Worm (Caenorhabditis elegans) whole organism, midembryonic: ENCODE data around the gene B0001.5.

Experiments used
- cog-1 ChIP-seq: sonication (generic microtip); optimal IDR thresholded peaks from 2 replicates; lab custom pipeline; 2016; ENCODE audit warnings: missing genetic modification characterization, missing compliant biosample characterization
- flt-1 ChIP-seq: fragments of 200-800 bp; sonication (Bioruptor generic); IDR thresholded peaks from 2 replicates; pipeline ENCODE4 v1.3.6; 2022; ENCODE audit warnings: missing genetic modification characterization, missing compliant biosample characterization
- klf-2 ChIP-seq: fragments of 200-800 bp; sonication (Bioruptor generic); conservative IDR thresholded peaks from 2 replicates; pipeline ENCODE4 v1.3.6; 2022; ENCODE audit warnings: missing genetic modification reagents, missing genetic modification characterization, missing compliant biosample characterization
- med-1 ChIP-seq: sonication (generic microtip); optimal IDR thresholded peaks from 2 replicates; lab custom pipeline; 2017; ENCODE audit warnings: missing genetic modification characterization, mild to moderate bottlenecking, missing compliant biosample characterization, antibody characterized with exemption, missing genetic modification reagents; ENCODE audit not compliant: insufficient read depth
- ref-1 ChIP-seq: fragments of 200-800 bp; sonication (Bioruptor generic); conservative IDR thresholded peaks from 2 replicates; pipeline ENCODE4 v1.3.6; 2022; ENCODE audit warnings: missing genetic modification reagents, missing genetic modification characterization, missing compliant biosample characterization
- tab-1 ChIP-seq: fragments of 200-800 bp; sonication (Bioruptor generic); IDR thresholded peaks from 2 replicates; pipeline ENCODE4 v1.3.6; 2022; ENCODE audit warnings: missing genetic modification characterization, missing compliant biosample characterization
- ztf-23 ChIP-seq: fragments of 200-800 bp; sonication (Bioruptor generic); IDR thresholded peaks from 2 replicates; pipeline ENCODE4 v1.3.6; 2022; ENCODE audit warnings: missing genetic modification reagents, missing genetic modification characterization, missing compliant biosample characterization
- ztf-29 ChIP-seq: fragments of 200-800 bp; sonication (Bioruptor generic); IDR thresholded peaks from 2 replicates; pipeline ENCODE4 v1.3.6; 2022; ENCODE audit warnings: missing genetic modification reagents, missing genetic modification characterization, missing compliant biosample characterization

- TF ChIP-seq cog-1 (tag; lab: Kevin White, UChicago) (no peak), ztf-23 (GFP tag; lab: Robert Waterston, UW) (no peak), ztf-29 (GFP tag; lab: Robert Waterston, UW) (no peak), flt-1 (no peak), ref-1 (no peak), tab-1 (GFP tag; lab: Robert Waterston, UW) (no peak), med-1 (GFP tag; lab: Kevin White, UChicago) (no peak), klf-2 (no peak)
Observed at ce11 chrIV:12131308-12132072, 11.6 kb downstream of the B0001.5 start.
